Worm (Caenorhabditis elegans) whole organism, mixed stage, embryonic: ENCODE data around the gene bcl-7.

Experiments used
- elt-3 ChIP-seq: fragments of 150-350 bp; optimal IDR thresholded peaks from 2 replicates; lab custom pipeline; 2014; ENCODE audit warnings: missing biosample characterization, missing genetic modification characterization
- lin-13 ChIP-seq: fragments of 150-350 bp; optimal IDR thresholded peaks from 2 replicates; lab custom pipeline; 2014; ENCODE audit warnings: missing biosample characterization, missing genetic modification characterization
- lsy-2 ChIP-seq: fragments of 150-350 bp; optimal IDR thresholded peaks from 2 replicates; lab custom pipeline; 2014; ENCODE audit warnings: missing biosample characterization, missing genetic modification characterization
- nhr-2 ChIP-seq: fragments of 150-350 bp; optimal IDR thresholded peaks from 2 replicates; lab custom pipeline; 2014; ENCODE audit warnings: missing biosample characterization, missing genetic modification characterization
- nhr-28 ChIP-seq: fragments of 150-350 bp; optimal IDR thresholded peaks from 2 replicates; lab custom pipeline; 2014; ENCODE audit warnings: missing biosample characterization, missing genetic modification characterization

ce11 chrIII:5948986-5949385 lies 23.1 kb downstream of the bcl-7 start:
- TF ChIP-seq lsy-2 (tag; lab: Kevin White, UChicago), result no peak
- no peak for TF ChIP-seq nhr-28 (tag; lab: Kevin White, UChicago)
- TF ChIP-seq elt-3 (tag; lab: Kevin White, UChicago), result no peak
- TF ChIP-seq nhr-2 (tag; lab: Kevin White, UChicago), result no peak
- TF ChIP-seq lin-13 (tag; lab: Kevin White, UChicago), result no peak
